Worm (Caenorhabditis elegans) whole organism, L1 larva: ENCODE measurements around the gene nlp-22.

Source experiments
- C04F5.9 ChIP-seq: sonication (generic microtip); optimal IDR thresholded peaks from 2 replicates; lab custom pipeline; 2016; ENCODE audit warnings: missing genetic modification characterization, missing compliant biosample characterization
- C16A3.4 ChIP-seq: fragments of 150-350 bp; optimal IDR thresholded peaks from 2 replicates; lab custom pipeline; 2014; ENCODE audit warnings: missing biosample characterization, missing genetic modification characterization
- aly-2 ChIP-seq: fragments of 150-350 bp; optimal IDR thresholded peaks from 2 replicates; lab custom pipeline; 2014; ENCODE audit warnings: missing biosample characterization, missing genetic modification characterization
- ama-1 ChIP-seq: fragments of 150-350 bp; optimal IDR thresholded peaks from 2 replicates; lab custom pipeline; 2014
- ceh-8 ChIP-seq: fragments of 200-800 bp; sonication (Bioruptor generic); optimal IDR thresholded peaks from 2 replicates; lab custom pipeline; 2018; ENCODE audit warnings: mild to moderate bottlenecking, missing genetic modification characterization, moderate library complexity, missing compliant biosample characterization
- ceh-82 ChIP-seq, 3 experiments: fragments of 150-350 bp in 1 of 3; sonication (generic microtip) in 2 of 3; optimal IDR thresholded peaks; 2 replicates each; lab custom pipeline; 2014 to 2017; ENCODE audit warnings: missing biosample characterization in 3 of 3, missing genetic modification characterization in 3 of 3
- ceh-90 ChIP-seq: sonication (generic microtip); optimal IDR thresholded peaks from 2 replicates; lab custom pipeline; 2016; ENCODE audit warnings: missing genetic modification characterization, missing compliant biosample characterization
- dpl-1 ChIP-seq, 3 experiments: fragments of 150-350 bp in 2 of 3; sonication (generic microtip) in 1 of 3; optimal IDR thresholded peaks; 2 replicates each; lab custom pipeline; 2014 to 2017; ENCODE audit warnings: missing biosample characterization in 3 of 3, missing genetic modification characterization in 3 of 3, missing genetic modification reagents in 3 of 3
- dsc-1 ChIP-seq: sonication (generic microtip); optimal IDR thresholded peaks from 2 replicates; lab custom pipeline; 2016; ENCODE audit warnings: mild to moderate bottlenecking, missing genetic modification characterization, missing compliant biosample characterization
- efl-1 ChIP-seq, 4 experiments: fragments of 150-350 bp; optimal IDR thresholded peaks in 3 of 4; peaks in 1 of 4; 1 replicate in 1 of 4; 2 replicates in 3 of 4; lab custom pipeline; 2014; ENCODE audit warnings: missing biosample characterization in 2 of 4, missing genetic modification characterization in 2 of 4, missing genetic modification reagents in 2 of 4
- egl-13 ChIP-seq: sonication (generic microtip); optimal IDR thresholded peaks from 2 replicates; lab custom pipeline; 2016; ENCODE audit warnings: missing genotype, missing genetic modification reagents, missing genetic modification characterization, missing compliant biosample characterization
- elt-2 ChIP-seq: sonication (generic microtip); optimal IDR thresholded peaks from 2 replicates; lab custom pipeline; 2016; ENCODE audit warnings: missing genetic modification characterization, mild to moderate bottlenecking, inconsistent platforms, missing compliant biosample characterization, missing genetic modification reagents
- elt-3 ChIP-seq, 6 experiments: fragments of 150-350 bp in 1 of 6; sonication (generic microtip); optimal IDR thresholded peaks; 2 replicates each; lab custom pipeline; 2017 to 2018; ENCODE audit warnings: missing biosample characterization in 6 of 6, missing genetic modification characterization in 6 of 6, inconsistent platforms in 1 of 6
- ets-5 ChIP-seq: fragments of 200-800 bp; sonication (Bioruptor generic); IDR thresholded peaks from 2 replicates; pipeline ENCODE4 v1.3.6; 2022; ENCODE audit warnings: missing genetic modification characterization, missing compliant biosample characterization
- fkh-10 ChIP-seq: sonication (generic microtip); optimal IDR thresholded peaks from 2 replicates; lab custom pipeline; 2017; ENCODE audit warnings: missing biosample characterization, missing genetic modification reagents, missing genetic modification characterization
- fkh-4 ChIP-seq: sonication (generic microtip); optimal IDR thresholded peaks from 2 replicates; lab custom pipeline; 2016; ENCODE audit warnings: missing compliant biosample characterization, missing genetic modification characterization, borderline replicate concordance
- grh-1 ChIP-seq: fragments of 200-800 bp; sonication (Bioruptor generic); IDR thresholded peaks from 2 replicates; pipeline ENCODE4 v1.3.6; 2022; ENCODE audit warnings: missing genetic modification reagents, missing genetic modification characterization, missing compliant biosample characterization
- hpl-2 ChIP-seq: fragments of 150-350 bp; optimal IDR thresholded peaks from 2 replicates; lab custom pipeline; 2014; ENCODE audit warnings: missing biosample characterization, missing genetic modification reagents, missing genetic modification characterization
- irx-1 ChIP-seq: sonication (generic microtip); optimal IDR thresholded peaks from 2 replicates; lab custom pipeline; 2016; ENCODE audit warnings: missing genetic modification characterization, missing compliant biosample characterization
- lin-14 ChIP-seq: fragments of 200-800 bp; sonication (Bioruptor generic); optimal IDR thresholded peaks from 2 replicates; lab custom pipeline; 2018; ENCODE audit warnings: mild to moderate bottlenecking, missing genetic modification characterization, moderate library complexity, missing compliant biosample characterization
- lin-35 ChIP-seq, 2 experiments: fragments of 150-350 bp; optimal IDR thresholded peaks; 2 replicates each; lab custom pipeline; 2014; ENCODE audit warnings: missing biosample characterization in 2 of 2, missing genetic modification characterization in 2 of 2, missing genetic modification reagents in 2 of 2
- lin-39 ChIP-seq: fragments of 150-350 bp; optimal IDR thresholded peaks from 2 replicates; lab custom pipeline; 2014; ENCODE audit warnings: missing biosample characterization, missing genetic modification reagents, missing genetic modification characterization
- lsy-2 ChIP-seq, 2 experiments: fragments of 150-350 bp; optimal IDR thresholded peaks; 2 replicates each; lab custom pipeline; 2014; ENCODE audit warnings: missing biosample characterization in 2 of 2, missing genetic modification characterization in 2 of 2
- mdl-1 ChIP-seq, 2 experiments: fragments of 150-350 bp; optimal IDR thresholded peaks; 2 replicates each; lab custom pipeline; 2014 to 2017; ENCODE audit warnings: missing biosample characterization in 2 of 2, missing genetic modification characterization in 2 of 2, inconsistent platforms in 1 of 2
- nhr-19 ChIP-seq: fragments of 200-800 bp; sonication (Bioruptor generic); conservative IDR thresholded peaks from 2 replicates; pipeline ENCODE4 v1.3.6; 2022; ENCODE audit warnings: missing genetic modification characterization, missing compliant biosample characterization
- nhr-20 ChIP-seq: sonication (generic microtip); optimal IDR thresholded peaks from 2 replicates; lab custom pipeline; 2016; ENCODE audit warnings: mild to moderate bottlenecking, missing genetic modification characterization, missing compliant biosample characterization
- nhr-28 ChIP-seq: fragments of 150-350 bp; optimal IDR thresholded peaks from 2 replicates; lab custom pipeline; 2014; ENCODE audit warnings: missing biosample characterization, missing genetic modification characterization
- nhr-47 ChIP-seq: sonication (generic microtip); optimal IDR thresholded peaks from 2 replicates; lab custom pipeline; 2016; ENCODE audit warnings: mild to moderate bottlenecking, missing genetic modification characterization, moderate library complexity, missing compliant biosample characterization
- nhr-71 ChIP-seq: sonication (generic microtip); optimal IDR thresholded peaks from 2 replicates; lab custom pipeline; 2016; ENCODE audit warnings: mild to moderate bottlenecking, missing genetic modification characterization, moderate library complexity, missing compliant biosample characterization
- nhr-90 ChIP-seq: sonication (generic microtip); optimal IDR thresholded peaks from 2 replicates; lab custom pipeline; 2016; ENCODE audit warnings: mild to moderate bottlenecking, missing genetic modification characterization, missing compliant biosample characterization; ENCODE audit not compliant: poor library complexity
- pag-3 ChIP-seq: sonication (generic microtip); optimal IDR thresholded peaks from 2 replicates; lab custom pipeline; 2017; ENCODE audit warnings: missing genetic modification characterization, mild to moderate bottlenecking, missing compliant biosample characterization, antibody characterized with exemption, borderline replicate concordance; ENCODE audit not compliant: insufficient read depth
- pqm-1 ChIP-seq: sonication (generic microtip); optimal IDR thresholded peaks from 3 replicates; lab custom pipeline; 2017; ENCODE audit warnings: missing biosample characterization, missing genetic modification characterization
- rnt-1 ChIP-seq: sonication (generic microtip); optimal IDR thresholded peaks from 2 replicates; lab custom pipeline; 2016; ENCODE audit warnings: mild to moderate bottlenecking, missing genetic modification characterization, moderate library complexity, missing compliant biosample characterization
- snpc-4 ChIP-seq: fragments of 150-350 bp; optimal IDR thresholded peaks from 2 replicates; lab custom pipeline; 2014; ENCODE audit warnings: missing biosample characterization, missing genetic modification characterization
- snu-23 ChIP-seq: sonication (generic microtip); optimal IDR thresholded peaks from 2 replicates; lab custom pipeline; 2016; ENCODE audit warnings: missing genetic modification characterization, missing compliant biosample characterization
- sptf-1 ChIP-seq: fragments of 150-350 bp; optimal IDR thresholded peaks from 2 replicates; lab custom pipeline; 2014; ENCODE audit warnings: missing biosample characterization, missing genetic modification characterization
- sup-37 ChIP-seq: fragments of 200-800 bp; sonication (Bioruptor generic); optimal IDR thresholded peaks from 2 replicates; lab custom pipeline; 2018; ENCODE audit warnings: mild to moderate bottlenecking, missing genetic modification characterization, missing compliant biosample characterization
- swsn-7 ChIP-seq: sonication (generic microtip); optimal IDR thresholded peaks from 2 replicates; lab custom pipeline; 2016; ENCODE audit warnings: missing genetic modification characterization, missing compliant biosample characterization
- tbx-2 ChIP-seq: sonication (generic microtip); optimal IDR thresholded peaks from 2 replicates; lab custom pipeline; 2016; ENCODE audit warnings: missing genetic modification characterization, missing compliant biosample characterization
- tlp-1 ChIP-seq: fragments of 150-350 bp; optimal IDR thresholded peaks from 2 replicates; lab custom pipeline; 2014; ENCODE audit warnings: missing biosample characterization, missing genetic modification characterization
- unc-30 ChIP-seq: sonication (generic microtip); optimal IDR thresholded peaks from 2 replicates; lab custom pipeline; 2017; ENCODE audit warnings: missing biosample characterization, missing genetic modification characterization
- unc-86 ChIP-seq: sonication (generic microtip); optimal IDR thresholded peaks from 2 replicates; lab custom pipeline; 2016; ENCODE audit warnings: missing genetic modification characterization, missing compliant biosample characterization
- xbp-1 ChIP-seq: sonication (generic microtip); optimal IDR thresholded peaks from 2 replicates; lab custom pipeline; 2016; ENCODE audit warnings: missing genetic modification characterization, missing compliant biosample characterization
- ztf-11 ChIP-seq, 2 experiments: sonication (generic microtip); optimal IDR thresholded peaks; 2 replicates each; lab custom pipeline; 2016 to 2017; ENCODE audit warnings: missing genetic modification characterization in 2 of 2, missing biosample characterization in 1 of 2, missing compliant biosample characterization in 1 of 2
- ztf-4 ChIP-seq: fragments of 150-350 bp; optimal IDR thresholded peaks from 2 replicates; lab custom pipeline; 2014; ENCODE audit warnings: missing biosample characterization, missing genetic modification characterization

The nlp-22 gene

DNA sequence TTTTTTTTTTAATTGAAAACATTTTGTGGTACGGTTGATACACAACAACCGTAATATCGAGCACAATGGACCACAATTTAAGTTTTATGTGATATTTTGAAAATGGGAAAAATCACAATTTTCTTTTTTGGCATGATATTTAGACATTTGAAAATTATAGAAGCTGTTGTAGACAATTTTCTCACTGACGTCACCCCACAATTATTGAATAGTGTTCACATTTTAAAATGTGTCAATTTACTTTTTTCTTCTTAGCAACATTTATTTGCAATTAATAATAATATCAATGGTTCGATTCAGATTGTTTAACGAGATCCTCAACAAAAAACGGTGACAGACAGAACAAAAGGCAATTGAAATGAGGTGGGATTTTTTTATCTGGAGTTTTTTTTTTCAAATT is 6.5 kb downstream of the nlp-22 start, which contains the start of gene T01B6.1:
Gene T01B6.1, plus strand, starts transcription at position 301 of the 400 bp plus-strand sequence.
- TF ChIP-seq unc-30 (tag; lab: Kevin White, UChicago) (no peak), fkh-10 (GFP tag; lab: Kevin White, UChicago) (no peak), C16A3.4 (tag; lab: Kevin White, UChicago) (no peak), aly-2 (tag; lab: Kevin White, UChicago) (no peak), lin-14 (GFP tag; lab: Kevin White, UChicago) (no peak), nhr-90 (tag; lab: Kevin White, UChicago) (no peak), xbp-1 (tag; lab: Kevin White, UChicago) (no peak), mdl-1 (tag; optimal IDR thresholded peaks at IDR 0.05; lab: Kevin White, UChicago) (no peak), lsy-2 (tag; optimal IDR thresholded peaks at IDR 0.05; lab: Kevin White, UChicago) (no peak), lin-35 (GFP tag; optimal IDR thresholded peaks at IDR 0.05; lab: Kevin White, UChicago) (no peak), swsn-7 (tag; lab: Kevin White, UChicago) (no peak), nhr-47 (tag; lab: Kevin White, UChicago) (no peak), pag-3 (tag; lab: Kevin White, UChicago) (no peak), sptf-1 (tag; lab: Kevin White, UChicago) (no peak)
- TF ChIP-seq, all 84 proteins: peak for 0

ce11 chrX:2330494-2330893 is 11.4 kb downstream of the nlp-22 start:
- TF ChIP-seq lin-14 (GFP tag; lab: Kevin White, UChicago) (peak; percentile 35), unc-86 (tag; lab: Kevin White, UChicago) (no peak), nhr-71 (tag; lab: Kevin White, UChicago) (no peak), mdl-1 (tag; optimal IDR thresholded peaks at IDR 0.05; lab: Kevin White, UChicago) (no peak), ceh-90 (tag; lab: Kevin White, UChicago) (no peak)
- TF ChIP-seq, all 84 proteins: peak for 1

DNA sequence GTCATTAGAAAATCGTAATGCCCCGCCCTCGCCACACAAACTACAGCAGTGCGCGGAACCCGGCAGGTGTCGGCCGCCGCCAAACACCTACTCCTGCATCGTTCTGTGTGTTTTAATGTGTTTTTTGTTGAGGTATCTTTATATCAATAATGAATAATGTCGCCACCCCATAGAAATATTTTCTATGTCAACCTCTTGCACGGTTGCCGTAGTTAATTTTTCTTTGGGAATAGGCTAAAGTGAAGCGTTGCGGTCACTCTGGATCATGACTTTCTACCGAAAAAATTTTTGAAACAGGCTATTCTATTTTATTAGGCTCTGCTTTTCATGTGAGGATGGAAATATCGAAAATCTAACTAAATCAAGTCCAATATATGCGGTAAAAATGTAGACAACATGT is 13.0 kb downstream of the nlp-22 start:
- TF ChIP-seq dsc-1 (tag; lab: Kevin White, UChicago) (no peak), xbp-1 (tag; lab: Kevin White, UChicago) (no peak), ceh-8 (GFP tag; lab: Kevin White, UChicago) (no peak), rnt-1 (tag; lab: Kevin White, UChicago) (peak; percentile 51), ceh-90 (tag; lab: Kevin White, UChicago) (no peak), grh-1 (GFP tag; lab: Robert Waterston, UW) (0 out of 2 replicates have a peak, but pooled peaks have one; percentile 22), lin-14 (GFP tag; lab: Kevin White, UChicago) (peak; percentile 59), egl-13 (tag; lab: Kevin White, UChicago) (no peak), ztf-11 (tag; optimal IDR thresholded peaks at IDR 0.05; lab: Kevin White, UChicago) (peak in 1 of 2 experiments; percentile 40), tlp-1 (no peak), ceh-82 (tag; optimal IDR thresholded peaks at IDR 0.05; lab: Kevin White, UChicago) (no peak), snpc-4 (tag; lab: Kevin White, UChicago) (peak; percentile 98), ama-1 (lab: Kevin White, UChicago) (no peak), ztf-4 (no peak), C04F5.9 (tag; lab: Kevin White, UChicago) (no peak), aly-2 (tag; lab: Kevin White, UChicago) (no peak), irx-1 (tag; lab: Kevin White, UChicago) (peak; percentile 10), C16A3.4 (tag; lab: Kevin White, UChicago) (no peak), nhr-28 (tag; lab: Kevin White, UChicago) (no peak), elt-3 (tag; optimal IDR thresholded peaks at IDR 0.05; lab: Kevin White, UChicago) (no peak), lin-39 (tag; lab: Kevin White, UChicago) (peak; percentile 27), nhr-20 (tag; lab: Kevin White, UChicago) (peak; percentile 55), snu-23 (GFP tag; lab: Kevin White, UChicago) (peak; percentile 62), nhr-19 (peak; percentile 75), fkh-4 (no peak), swsn-7 (tag; lab: Kevin White, UChicago) (peak; percentile 48), nhr-47 (tag; lab: Kevin White, UChicago) (peak; percentile 67), nhr-90 (tag; lab: Kevin White, UChicago) (peak; percentile 77), tbx-2 (tag; lab: Kevin White, UChicago) (peak; percentile 11), lin-35 (GFP tag; optimal IDR thresholded peaks at IDR 0.05; lab: Kevin White, UChicago) (no peak), lsy-2 (tag; optimal IDR thresholded peaks at IDR 0.05; lab: Kevin White, UChicago) (peak in 1 of 2 experiments; percentile 34), efl-1 (optimal IDR thresholded peaks at IDR 0.05; lab: Kevin White, UChicago) (no peak), efl-1 (GFP tag; optimal IDR thresholded peaks at IDR 0.05 in 1 of 2; lab: Kevin White, UChicago) (peak in 1 of 2 experiments; percentile 80), sup-37 (GFP tag; lab: Kevin White, UChicago) (no peak), ets-5 (GFP tag; lab: Robert Waterston, UW) (no peak), dpl-1 (GFP tag; optimal IDR thresholded peaks at IDR 0.05; lab: Kevin White, UChicago) (no peak), hpl-2 (GFP tag; lab: Kevin White, UChicago) (no peak), elt-2 (tag; lab: Kevin White, UChicago) (peak; percentile 44), nhr-71 (tag; lab: Kevin White, UChicago) (peak; percentile 79), pqm-1 (no peak)
